Worm (Caenorhabditis elegans) whole organism, L1 larva: ENCODE measurements around the gene smz-1.

Experiments
- ceh-88 ChIP-seq: fragments of 200-800 bp; sonication (Bioruptor generic); IDR thresholded peaks from 2 replicates; pipeline ENCODE4 v1.3.6; 2022; ENCODE audit warnings: missing genetic modification characterization, missing compliant biosample characterization
- ets-5 ChIP-seq: fragments of 200-800 bp; sonication (Bioruptor generic); IDR thresholded peaks from 2 replicates; pipeline ENCODE4 v1.3.6; 2022; ENCODE audit warnings: missing genetic modification characterization, missing compliant biosample characterization
- lin-15B ChIP-seq: fragments of 150-350 bp; sonication (generic microtip); optimal IDR thresholded peaks from 3 replicates; lab custom pipeline; 2014; ENCODE audit warnings: missing biosample characterization, missing genetic modification characterization
- mdl-1 ChIP-seq, 2 experiments: fragments of 150-350 bp; optimal IDR thresholded peaks; 2 replicates each; lab custom pipeline; 2014 to 2017; ENCODE audit warnings: missing biosample characterization in 2 of 2, missing genetic modification characterization in 2 of 2, inconsistent platforms in 1 of 2
- mep-1 ChIP-seq: fragments of 150-350 bp; optimal IDR thresholded peaks from 2 replicates; lab custom pipeline; 2014; ENCODE audit warnings: missing biosample characterization, missing genetic modification characterization
- nhr-237 ChIP-seq: fragments of 150-350 bp; optimal IDR thresholded peaks from 2 replicates; lab custom pipeline; 2014; ENCODE audit warnings: missing biosample characterization, missing genetic modification characterization

DNA sequence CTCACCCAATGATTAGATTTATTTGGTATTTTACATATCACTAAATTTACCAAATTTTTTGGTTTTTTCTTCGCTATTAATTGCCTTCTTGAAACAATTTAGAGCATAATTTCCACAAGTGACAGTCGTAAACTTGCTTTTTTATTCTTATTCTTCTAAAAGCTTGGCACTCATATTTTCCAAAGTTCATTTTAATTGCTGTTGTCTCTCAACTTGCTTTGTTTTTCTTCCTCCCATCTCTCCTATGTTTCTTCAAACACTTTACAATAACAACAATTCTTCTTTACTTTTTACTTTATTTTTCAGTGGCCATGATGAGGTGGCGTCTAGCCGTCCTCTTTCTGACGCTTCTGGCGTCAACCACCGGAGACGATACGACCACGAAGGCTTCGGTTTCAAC, 13.5 kb downstream of the smz-1 start, which contains the start of gene igdb-2:
- TF ChIP-seq ceh-88 (GFP tag; lab: Robert Waterston, UW) (no peak), nhr-237 (no peak), mdl-1 (tag; optimal IDR thresholded peaks at IDR 0.05; lab: Kevin White, UChicago) (no peak), mep-1 (tag; lab: Kevin White, UChicago) (no peak), ets-5 (GFP tag; lab: Robert Waterston, UW) (no peak), lin-15B (tag; lab: Kevin White, UChicago) (no peak)
